Fruit fly (Drosophila melanogaster) whole organism, adult: ENCODE measurements around the gene CG13082.

Experiments used
- CG11617 ChIP-seq: fragments of 200-800 bp; sonication (Bioruptor generic); optimal IDR thresholded peaks from 2 replicates; lab custom pipeline; 2017; ENCODE audit warnings: mild to moderate bottlenecking, missing biosample characterization, missing genetic modification reagents, missing genetic modification characterization
- CG12768 ChIP-seq: fragments of 200-800 bp; sonication (Bioruptor generic); optimal IDR thresholded peaks from 2 replicates; lab custom pipeline; 2017; ENCODE audit warnings: missing biosample characterization, missing genetic modification characterization, mild to moderate bottlenecking, moderate library complexity, missing genetic modification reagents
- CG14711 ChIP-seq: fragments of 200-800 bp; sonication (Bioruptor generic); optimal IDR thresholded peaks from 2 replicates; lab custom pipeline; 2018; ENCODE audit warnings: missing biosample characterization, mild to moderate bottlenecking, missing genetic modification characterization, moderate library complexity
- CG1620 ChIP-seq: fragments of 200-800 bp; sonication (Bioruptor generic); optimal IDR thresholded peaks from 2 replicates; lab custom pipeline; 2016; ENCODE audit warnings: missing biosample characterization, missing genetic modification characterization
- CG33017 ChIP-seq: fragments of 200-800 bp; sonication (Bioruptor generic); optimal IDR thresholded peaks from 2 replicates; lab custom pipeline; 2018; ENCODE audit warnings: missing biosample characterization, mild to moderate bottlenecking, missing genetic modification characterization, moderate library complexity
- CG5204 ChIP-seq: fragments of 200-800 bp; sonication (Bioruptor generic); optimal IDR thresholded peaks from 2 replicates; lab custom pipeline; 2016; ENCODE audit warnings: missing biosample characterization, missing genetic modification characterization
- CG7045 ChIP-seq: fragments of 200-800 bp; sonication (Bioruptor generic); optimal IDR thresholded peaks from 2 replicates; lab custom pipeline; 2017; ENCODE audit warnings: missing biosample characterization, mild to moderate bottlenecking, missing genetic modification characterization
- CG7101 ChIP-seq: fragments of 200-800 bp; sonication (Bioruptor generic); optimal IDR thresholded peaks from 2 replicates; lab custom pipeline; 2018; ENCODE audit warnings: missing biosample characterization, mild to moderate bottlenecking, missing genetic modification characterization, moderate library complexity
- Clk ChIP-seq: fragments of 200-800 bp; sonication (Bioruptor generic); optimal IDR thresholded peaks from 2 replicates; lab custom pipeline; 2017; ENCODE audit warnings: missing biosample characterization, missing genetic modification characterization
- Crg-1 ChIP-seq: fragments of 200-800 bp; sonication (Bioruptor generic); optimal IDR thresholded peaks from 2 replicates; lab custom pipeline; 2016; ENCODE audit warnings: missing biosample characterization, missing genetic modification characterization
- Hr96 ChIP-seq: fragments of 200-800 bp; sonication (Bioruptor generic); optimal IDR thresholded peaks from 2 replicates; lab custom pipeline; 2016; ENCODE audit warnings: missing biosample characterization, missing genetic modification characterization
- Mnt ChIP-seq: fragments of 200-800 bp; sonication (Bioruptor generic); optimal IDR thresholded peaks from 2 replicates; lab custom pipeline; 2016; ENCODE audit warnings: missing biosample characterization, mild to moderate bottlenecking, missing genetic modification characterization
- bab1 ChIP-seq: fragments of 200-800 bp; sonication (Bioruptor generic); optimal IDR thresholded peaks from 3 replicates; lab custom pipeline; 2019; ENCODE audit warnings: missing biosample characterization, mild to moderate bottlenecking, missing genetic modification characterization, moderate library complexity
- cic ChIP-seq: fragments of 200-800 bp; sonication (Bioruptor generic); optimal IDR thresholded peaks from 2 replicates; lab custom pipeline; 2017; ENCODE audit warnings: missing biosample characterization, mild to moderate bottlenecking, missing genetic modification characterization, moderate library complexity
- cnc ChIP-seq, 2 experiments: fragments of >200 bp; optimal IDR thresholded peaks; 2 replicates each; lab custom pipeline; 2017
- kay ChIP-seq: fragments of 200-800 bp; sonication (Bioruptor generic); peaks from one replicate; lab custom pipeline; 2016; ENCODE audit warnings: missing biosample characterization, missing genetic modification characterization, borderline replicate concordance
- ovo ChIP-seq: fragments of 200-800 bp; sonication (Bioruptor generic); optimal IDR thresholded peaks from 2 replicates; lab custom pipeline; 2016; ENCODE audit warnings: missing biosample characterization, missing genetic modification characterization
- pad ChIP-seq: fragments of 200-800 bp; sonication (Bioruptor generic); optimal IDR thresholded peaks from 3 replicates; lab custom pipeline; 2017; ENCODE audit warnings: missing biosample characterization, missing genetic modification characterization, mild to moderate bottlenecking, moderate library complexity, missing genetic modification reagents
- tj ChIP-seq: fragments of 200-800 bp; sonication (Bioruptor generic); optimal IDR thresholded peaks from 3 replicates; lab custom pipeline; 2017; ENCODE audit warnings: missing biosample characterization, mild to moderate bottlenecking, missing genetic modification characterization, moderate library complexity
- toe ChIP-seq: fragments of 200-800 bp; sonication (Bioruptor generic); optimal IDR thresholded peaks from 2 replicates; lab custom pipeline; 2016; ENCODE audit warnings: missing biosample characterization, missing genetic modification characterization

The CG13082 gene

DNA sequence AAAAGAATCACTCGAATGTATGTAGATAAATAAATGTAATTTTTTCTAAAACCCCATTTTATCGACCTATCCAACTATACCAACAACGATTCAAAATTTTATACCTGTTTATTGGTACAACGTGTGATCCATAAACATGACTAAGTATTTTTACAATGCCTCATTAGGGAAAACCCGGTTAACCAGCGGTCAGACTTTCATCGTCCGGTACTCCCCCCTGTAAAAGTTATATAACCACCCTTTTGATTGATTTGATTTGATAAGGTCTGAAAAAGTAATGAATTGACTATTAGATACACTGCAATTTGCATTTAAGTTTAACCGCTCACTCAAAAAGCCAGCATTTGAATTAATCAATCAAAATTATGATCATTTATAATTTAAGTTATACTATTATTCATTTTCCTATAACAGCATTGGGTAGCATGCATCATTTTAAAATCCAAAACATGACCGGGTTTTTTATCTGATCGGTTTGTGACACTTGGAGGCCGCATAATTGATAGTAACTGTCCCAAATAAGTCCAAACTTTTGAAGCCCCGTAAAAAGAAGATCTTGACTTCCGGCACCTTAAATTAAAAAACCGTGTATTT, 29.2 kb downstream of the CG13082 start:
- TF ChIP-seq pad (no peak), kay (GFP tag; lab: Kevin White, UChicago) (peak; percentile 45), CG1620 (no peak), CG5204 (no peak)

DNA sequence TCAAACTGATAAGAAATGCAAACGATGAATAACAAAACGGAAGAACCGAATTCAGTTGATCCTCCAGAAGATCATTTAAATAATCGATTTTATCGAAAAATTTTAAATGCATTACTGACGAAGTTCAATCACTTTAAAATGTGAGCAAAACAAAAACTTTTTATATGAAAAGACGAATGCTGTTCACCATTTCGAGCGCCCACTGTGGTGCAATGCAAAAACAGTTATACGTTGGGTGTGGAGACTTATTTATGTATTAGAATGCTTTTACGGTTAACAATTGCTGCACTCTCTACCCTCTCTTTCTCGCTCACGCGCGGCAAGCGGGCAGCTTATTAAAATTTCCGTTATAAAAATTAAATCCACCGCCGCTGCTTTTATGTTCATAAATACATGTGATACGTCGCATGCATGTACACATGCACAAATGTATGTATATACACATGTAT, 32.6 kb downstream of the CG13082 start:
- TF ChIP-seq pad (peak; percentile 81), CG7101 (tag; lab: Kevin White, UChicago) (peak; percentile 24), Crg-1 (GFP tag; lab: Kevin White, UChicago) (no peak), CG11617 (GFP tag; lab: Kevin White, UChicago) (no peak), kay (GFP tag; lab: Kevin White, UChicago) (no peak), CG7045 (GFP tag; lab: Kevin White, UChicago) (peak; percentile 31), bab1 (GFP tag; lab: Kevin White, UChicago) (peak; percentile 10), CG14711 (peak; percentile 24), ovo (GFP tag; lab: Kevin White, UChicago) (peak; percentile 96), Mnt (GFP tag; lab: Kevin White, UChicago) (peak; percentile 2)

DNA sequence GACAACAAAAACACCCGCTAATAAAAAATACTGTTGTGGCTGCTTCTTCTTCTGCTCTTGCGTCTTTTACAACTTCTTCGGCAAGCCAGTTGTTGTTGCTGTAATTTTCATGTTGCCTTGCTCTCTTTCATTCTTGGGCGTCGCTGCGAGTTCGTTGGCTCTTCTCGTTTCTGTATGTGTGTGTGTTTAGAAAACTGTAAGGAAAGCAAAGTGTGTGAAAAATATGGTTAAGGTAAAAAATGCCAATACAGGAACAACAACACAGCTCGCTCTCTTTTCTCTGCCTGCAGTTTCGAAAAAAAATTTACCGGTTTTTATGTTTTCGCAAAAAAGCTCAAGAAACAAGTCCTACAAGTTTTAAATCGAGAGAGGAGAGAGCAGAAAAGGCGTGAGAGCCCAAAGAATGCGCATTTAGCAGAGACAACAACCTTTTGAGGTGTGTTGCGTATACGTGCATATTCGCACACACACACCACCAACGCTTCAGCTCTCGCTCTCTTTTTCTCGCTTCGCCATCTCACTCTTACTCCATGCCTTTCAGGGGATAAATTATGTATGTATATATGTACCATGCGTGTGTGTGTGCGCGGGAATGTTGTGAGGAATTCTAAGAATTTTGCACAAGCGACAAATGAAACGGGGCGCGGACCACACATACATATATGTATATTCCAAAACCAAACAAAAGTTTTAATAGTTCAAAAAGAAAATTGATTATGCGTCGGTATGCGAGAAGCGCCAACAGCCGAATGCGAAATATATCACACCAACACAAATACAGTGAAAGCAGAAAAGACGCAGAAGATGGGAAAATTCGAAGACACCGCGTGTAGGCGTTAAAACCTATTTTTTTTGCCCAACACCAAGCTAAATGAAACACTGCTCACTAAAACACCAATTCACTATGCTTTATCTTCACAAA, 33.6 kb downstream of the CG13082 start:
- TF ChIP-seq ovo (GFP tag; lab: Kevin White, UChicago), result peak; percentile 18
- peak; percentile 85 for TF ChIP-seq pad
- TF ChIP-seq CG7045 (GFP tag; lab: Kevin White, UChicago), result no peak
- peak; percentile 31 for TF ChIP-seq cic (GFP tag; lab: Kevin White, UChicago)
- TF ChIP-seq tj (GFP tag; lab: Kevin White, UChicago), result peak; percentile 5

DNA sequence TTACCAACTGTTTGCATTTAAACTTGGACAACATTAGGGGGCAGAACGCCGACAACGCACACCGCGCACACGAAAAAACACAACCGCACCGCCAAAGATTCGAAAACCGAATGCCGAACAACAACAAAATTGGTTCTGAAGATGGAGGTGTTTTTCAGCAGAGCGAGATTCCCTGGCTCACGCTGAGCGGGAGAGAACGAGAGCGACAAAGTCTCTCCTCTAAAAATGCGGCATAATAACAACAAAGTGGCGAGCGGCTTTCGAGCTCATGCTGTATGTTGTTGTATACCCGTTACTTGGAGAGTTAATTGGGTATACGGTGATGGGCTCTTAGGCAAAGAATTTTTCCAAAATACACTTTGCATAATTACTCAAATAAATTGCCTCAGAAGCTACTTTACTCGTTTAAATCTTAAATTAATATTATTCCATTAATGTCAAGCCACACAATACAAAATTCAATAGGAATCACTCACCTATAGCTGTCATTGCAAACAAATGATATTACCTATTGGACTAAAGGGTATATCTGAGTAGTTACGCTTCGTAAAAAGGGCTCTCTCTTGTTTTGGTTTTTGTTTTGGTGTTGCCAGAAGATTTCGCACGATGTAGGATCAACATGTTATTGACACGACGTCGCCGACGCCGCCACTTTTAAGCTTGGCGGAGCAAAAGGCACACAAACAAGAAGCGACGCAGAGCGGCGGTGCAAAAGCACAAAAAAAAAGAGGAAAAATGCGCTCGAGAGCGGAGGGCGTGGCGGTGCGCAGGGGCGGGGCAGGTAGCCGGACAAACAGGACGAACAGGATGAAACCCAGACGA, 34.5 kb downstream of the CG13082 start:
- TF ChIP-seq CG1620 (no peak), bab1 (GFP tag; lab: Kevin White, UChicago) (peak; percentile 52), CG7101 (tag; lab: Kevin White, UChicago) (peak; percentile 42), pad (peak; percentile 16), CG14711 (peak; percentile 32), tj (GFP tag; lab: Kevin White, UChicago) (no peak), ovo (GFP tag; lab: Kevin White, UChicago) (peak; percentile 70)

DNA sequence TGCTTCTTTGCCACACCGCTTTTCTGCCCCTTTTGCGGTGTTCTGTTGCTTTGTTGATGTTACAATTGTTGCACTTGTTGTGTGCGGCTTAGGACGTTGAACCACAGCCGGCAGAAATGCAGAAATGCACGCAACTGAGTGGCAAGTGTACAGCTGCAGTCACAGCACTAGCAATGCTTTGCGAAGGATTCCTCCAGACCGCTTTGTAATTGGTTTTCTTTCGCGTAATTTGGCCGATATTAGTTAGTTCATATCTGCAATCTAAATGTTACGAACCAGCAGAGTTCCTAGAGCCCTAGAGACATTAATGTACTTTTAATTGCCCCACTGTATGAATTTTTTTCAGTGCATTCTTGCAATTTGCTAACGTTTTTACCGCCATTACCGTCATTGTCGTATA, 36.1 kb downstream of the CG13082 start:
- TF ChIP-seq kay (GFP tag; lab: Kevin White, UChicago) (no peak), ovo (GFP tag; lab: Kevin White, UChicago) (no peak), Clk (GFP tag; lab: Kevin White, UChicago) (no peak), Crg-1 (GFP tag; lab: Kevin White, UChicago) (no peak), CG33017 (tag; lab: Kevin White, UChicago) (no peak), CG5204 (no peak), CG12768 (GFP tag; lab: Kevin White, UChicago) (no peak), CG11617 (GFP tag; lab: Kevin White, UChicago) (no peak), Mnt (GFP tag; lab: Kevin White, UChicago) (no peak), CG7045 (GFP tag; lab: Kevin White, UChicago) (no peak), CG1620 (no peak), toe (GFP tag; lab: Kevin White, UChicago) (no peak), CG14711 (no peak), cic (GFP tag; lab: Kevin White, UChicago) (no peak), cnc (optimal IDR thresholded peaks at IDR 0.05; lab: Kevin White, UChicago) (no peak), Hr96 (GFP tag; lab: Kevin White, UChicago) (no peak), bab1 (GFP tag; lab: Kevin White, UChicago) (no peak), CG7101 (tag; lab: Kevin White, UChicago) (no peak), pad (no peak), tj (GFP tag; lab: Kevin White, UChicago) (no peak)

DNA sequence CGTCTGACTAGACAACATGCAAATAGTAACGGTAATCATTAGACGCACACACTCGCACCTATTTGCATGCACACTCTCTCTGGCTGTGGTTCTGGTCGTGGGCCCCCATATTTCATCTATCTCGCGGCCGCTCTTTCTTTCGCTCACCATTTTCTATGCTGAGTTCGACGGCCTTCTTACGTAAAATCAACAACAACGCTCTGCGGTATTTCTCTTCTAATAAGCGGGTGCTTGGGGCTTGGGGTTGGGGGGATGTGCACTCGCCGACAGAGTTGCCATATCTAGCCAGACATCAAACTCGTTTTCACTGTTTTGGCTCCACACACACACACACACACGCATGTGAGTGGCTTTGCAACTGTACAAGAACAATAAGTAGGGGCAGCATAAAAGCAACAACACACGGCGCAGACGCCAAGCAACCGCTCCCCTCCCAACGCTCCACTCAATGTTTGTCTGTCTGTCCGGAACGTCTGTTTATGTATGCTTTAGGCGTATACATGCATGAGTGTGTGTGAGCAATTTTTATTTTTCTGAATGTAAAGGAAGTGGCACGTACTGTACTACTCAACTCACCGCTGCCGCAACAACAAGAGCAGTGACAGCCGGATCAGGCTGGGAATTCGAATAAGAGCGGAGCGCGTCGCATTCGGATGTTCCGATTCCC, 36.9 kb downstream of the CG13082 start:
- TF ChIP-seq CG33017 (tag; lab: Kevin White, UChicago) (no peak), CG14711 (peak; percentile 57), CG11617 (GFP tag; lab: Kevin White, UChicago) (no peak), pad (peak; percentile 98), tj (GFP tag; lab: Kevin White, UChicago) (no peak), cic (GFP tag; lab: Kevin White, UChicago) (no peak), CG5204 (no peak), CG7101 (tag; lab: Kevin White, UChicago) (no peak), toe (GFP tag; lab: Kevin White, UChicago) (no peak), CG1620 (no peak), Clk (GFP tag; lab: Kevin White, UChicago) (no peak), cnc (optimal IDR thresholded peaks at IDR 0.05; lab: Kevin White, UChicago) (no peak), Mnt (GFP tag; lab: Kevin White, UChicago) (no peak)
